Worm (Caenorhabditis elegans) whole organism, L2 larva: Measurements from ENCODE around the gene C23G10.5.

ENCODE experiments used
- lin-39 ChIP-seq: fragments of 150-350 bp; optimal IDR thresholded peaks from 2 replicates; lab custom pipeline; 2014; ENCODE audit warnings: missing biosample characterization, missing genetic modification reagents, missing genetic modification characterization
- nhr-77 ChIP-seq: fragments of 150-350 bp; optimal IDR thresholded peaks from 2 replicates; lab custom pipeline; 2014; ENCODE audit warnings: missing biosample characterization, missing genetic modification characterization
- unc-62 ChIP-seq: fragments of 150-350 bp; optimal IDR thresholded peaks from 2 replicates; lab custom pipeline; 2014; ENCODE audit warnings: missing biosample characterization, missing genetic modification reagents, missing genetic modification characterization

DNA sequence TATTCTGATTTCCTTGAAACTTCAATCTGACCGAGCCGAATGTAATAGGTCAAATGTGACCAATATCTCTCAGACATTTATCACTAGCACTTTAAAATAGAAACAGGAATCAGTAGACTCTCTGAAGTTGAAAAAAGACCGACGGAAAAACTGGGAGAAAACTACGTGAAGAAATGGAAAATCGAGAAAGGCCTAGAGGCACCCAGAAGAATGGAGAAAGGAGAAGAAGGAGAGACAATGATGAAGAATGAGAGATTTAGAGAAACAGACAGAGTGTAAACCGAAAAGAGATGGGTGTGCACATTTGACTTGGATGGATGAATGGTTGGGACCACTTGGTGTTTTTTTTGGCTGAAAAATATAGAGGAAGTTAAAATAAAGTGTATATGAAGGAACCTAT, 20.9 kb upstream of the C23G10.5 start:
- TF ChIP-seq nhr-77 (tag; lab: Kevin White, UChicago) (no peak), lin-39 (tag; lab: Kevin White, UChicago) (no peak), unc-62 (GFP tag; lab: Kevin White, UChicago) (no peak)
